Worm (Caenorhabditis elegans): ENCODE results near the gene ztf-31.

ztf-31 gene

DNA sequence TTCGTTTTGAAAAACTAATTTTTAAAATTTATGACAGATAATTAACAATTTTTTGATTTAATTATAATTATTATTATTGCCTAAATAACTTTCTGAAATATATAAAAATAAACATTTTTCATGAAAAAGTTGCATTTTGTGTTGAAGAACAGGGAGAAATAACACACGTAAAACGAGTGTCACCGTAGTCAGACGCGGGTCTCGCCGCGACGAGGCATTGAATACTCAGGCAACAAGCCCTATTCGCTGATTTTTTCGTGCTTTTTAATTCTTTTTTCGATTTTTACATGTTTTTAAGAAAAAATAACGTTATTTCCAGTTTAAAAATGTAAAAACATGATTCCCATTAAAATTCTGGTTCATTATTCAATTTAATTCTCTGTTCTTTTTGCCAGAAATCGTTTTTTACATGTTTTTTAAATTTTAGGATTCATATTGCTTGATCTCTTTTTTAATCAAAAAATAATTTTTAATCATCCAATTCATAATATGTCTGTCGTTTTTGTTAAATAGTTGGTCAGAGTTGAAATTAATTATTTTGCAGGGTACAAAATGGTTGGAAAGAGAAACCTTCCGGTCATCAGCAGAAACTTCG is 33.2 kb upstream of the ztf-31 start, which contains the start of gene rpl-6 (continued):
- TF ChIP-seq bed-2 (GFP tag; IDR thresholded peaks at IDR 0.05): no peak
- TF ChIP-seq Y53G8AR.9 (GFP tag; conservative IDR thresholded peaks at IDR 0.05): peak; percentile 84
- no peak for TF ChIP-seq aptf-2 (GFP tag; conservative IDR thresholded peaks at IDR 0.05)
- TF ChIP-seq nhr-27 (tag; optimal IDR thresholded peaks at IDR 0.05): no peak
- TF ChIP-seq T07F8.4 (tag; optimal IDR thresholded peaks at IDR 0.05): no peak
- no peak for TF ChIP-seq zfh-2 (GFP tag; conservative IDR thresholded peaks at IDR 0.05)
- peak; percentile 8 for TF ChIP-seq K12H6.12 (tag; optimal IDR thresholded peaks at IDR 0.05)
- TF ChIP-seq F57C9.4 (tag; optimal IDR thresholded peaks at IDR 0.05): no peak
- no peak for TF ChIP-seq F52B5.7 (tag; optimal IDR thresholded peaks at IDR 0.05)
- TF ChIP-seq snpc-4 (GFP tag; optimal IDR thresholded peaks at IDR 0.05): no peak
- peak; percentile 49 to 76 (median 62) for TF ChIP-seq snpc-4 (tag; optimal IDR thresholded peaks at IDR 0.05)
- peak; percentile 57 for TF ChIP-seq tbp1 (GFP tag; optimal IDR thresholded peaks at IDR 0.05)
- no peak for TF ChIP-seq hmg-20 (GFP tag; IDR thresholded peaks at IDR 0.05)
- no peak for TF ChIP-seq unc-130 (GFP tag; optimal IDR thresholded peaks at IDR 0.05)
- TF ChIP-seq tbx-9 (tag; optimal IDR thresholded peaks at IDR 0.05; ENCODE audit: borderline replicate concordance): no peak
- TF ChIP-seq ztf-26 (tag; optimal IDR thresholded peaks at IDR 0.05): no peak
- TF ChIP-seq akir-1 (GFP tag; optimal IDR thresholded peaks at IDR 0.05): no peak
- no peak for TF ChIP-seq die-1 (tag; optimal IDR thresholded peaks at IDR 0.05)
- TF ChIP-seq lsy-27 (tag; optimal IDR thresholded peaks at IDR 0.05; ENCODE audit: borderline replicate concordance, insufficient read depth): peak; percentile 16
- TF ChIP-seq rec-8 (tag; optimal IDR thresholded peaks at IDR 0.05): no peak
- no peak for TF ChIP-seq ztf-25 (GFP tag; IDR thresholded peaks at IDR 0.05)
- no peak for TF ChIP-seq egl-18 (GFP tag; IDR thresholded peaks at IDR 0.05)
- TF ChIP-seq ama-1 (optimal IDR thresholded peaks at IDR 0.05): peak; percentile 2
- TF ChIP-seq ama-1 (GFP tag; optimal IDR thresholded peaks at IDR 0.05): peak in 1 of 2 experiments; percentile 29
- TF ChIP-seq let-526 (GFP tag; IDR thresholded peaks at IDR 0.05): no peak
- TF ChIP-seq F49E8.2 (tag; optimal IDR thresholded peaks at IDR 0.05; ENCODE audit: insufficient read depth): peak; percentile 47
- peak; percentile 28; the same call in 1 of the 2 replicates for TF ChIP-seq lir-1 (GFP tag; conservative IDR thresholded peaks at IDR 0.05)
- TF ChIP-seq atf-7 (tag; optimal IDR thresholded peaks at IDR 0.05): no peak
- TF ChIP-seq him-1 (tag; optimal IDR thresholded peaks at IDR 0.05): no peak
- TF ChIP-seq ztf-28 (GFP tag; IDR thresholded peaks at IDR 0.05): 0 out of 2 replicates have a peak, but pooled peaks have one; percentile 62
- TF ChIP-seq D2030.7 (GFP tag; IDR thresholded peaks at IDR 0.05): 0 out of 2 replicates have a peak, but pooled peaks have one; percentile 44
- no peak for TF ChIP-seq ztf-6 (GFP tag; IDR thresholded peaks at IDR 0.05)
- TF ChIP-seq B0261.1 (tag; optimal IDR thresholded peaks at IDR 0.05): no peak
- TF ChIP-seq mes-4 (tag; optimal IDR thresholded peaks at IDR 0.05): no peak
- no peak for TF ChIP-seq mel-28 (tag; optimal IDR thresholded peaks at IDR 0.05; ENCODE audit: borderline replicate concordance)
- TF ChIP-seq sdz-38 (tag; optimal IDR thresholded peaks at IDR 0.05): no peak
- TF ChIP-seq dpl-1 (GFP tag; optimal IDR thresholded peaks at IDR 0.05): peak; percentile 35
- TF ChIP-seq snpc-1.1 (tag; optimal IDR thresholded peaks at IDR 0.05; ENCODE audit: insufficient read depth): peak; percentile 37
- peak in 1 of 2 experiments; percentile 42 for TF ChIP-seq let-607 (tag; optimal IDR thresholded peaks at IDR 0.05)
- TF ChIP-seq tlf-1 (GFP tag; optimal IDR thresholded peaks at IDR 0.05): peak; percentile 88
- TF ChIP-seq lag-1 (GFP tag; IDR thresholded peaks at IDR 0.05): no peak
- TF ChIP-seq chd-7 (tag; optimal IDR thresholded peaks at IDR 0.05): no peak
- no peak for TF ChIP-seq hsf-1 (GFP tag; IDR thresholded peaks at IDR 0.05)
- TF ChIP-seq nfya-2 (GFP tag; IDR thresholded peaks at IDR 0.05): no peak
- TF ChIP-seq dox-1 (GFP tag; IDR thresholded peaks at IDR 0.05): peak; percentile 55; the same call in 1 of the 2 replicates
- TF ChIP-seq sea-2 (GFP tag; IDR thresholded peaks at IDR 0.05): no peak
- no peak for TF ChIP-seq nfya-1 (tag; optimal IDR thresholded peaks at IDR 0.05; ENCODE audit: borderline replicate concordance, insufficient read depth)
- no peak for TF ChIP-seq hlh-12 (tag; optimal IDR thresholded peaks at IDR 0.05)

All from whole organism, young adult.